Fruit fly (Drosophila melanogaster) whole organism, embryonic: ENCODE data around the gene SamDC.

Source experiments
- Awh ChIP-seq: fragments of 200-800 bp; sonication (Bioruptor generic); IDR thresholded peaks from 2 replicates; pipeline ENCODE4, ENCODE4 v1.3.6; 2022; ENCODE audit warnings: missing biosample characterization, missing genetic modification characterization
- B-H2 ChIP-seq: fragments of 200-800 bp; sonication (Bioruptor generic); optimal IDR thresholded peaks from 2 replicates; lab custom pipeline; 2018; ENCODE audit warnings: missing biosample characterization, mild to moderate bottlenecking, missing genetic modification characterization
- CG10321 ChIP-seq: fragments of 200-800 bp; sonication (Bioruptor generic); IDR thresholded peaks from 2 replicates; pipeline ENCODE4 v1.3.6; 2022; ENCODE audit warnings: missing biosample characterization, missing genetic modification characterization
- CG12391 ChIP-seq: fragments of 200-800 bp; sonication (Bioruptor generic); optimal IDR thresholded peaks from 3 replicates; lab custom pipeline; 2018; ENCODE audit warnings: missing biosample characterization, mild to moderate bottlenecking, missing genetic modification characterization, moderate library complexity
- CG12769 ChIP-seq: fragments of 200-800 bp; sonication (Bioruptor generic); optimal IDR thresholded peaks from 2 replicates; lab custom pipeline; 2019; ENCODE audit warnings: missing biosample characterization, mild to moderate bottlenecking, missing genetic modification characterization, moderate library complexity
- CG13624 ChIP-seq: fragments of 200-800 bp; sonication (Bioruptor generic); optimal IDR thresholded peaks from 2 replicates; lab custom pipeline; 2016; ENCODE audit warnings: missing biosample characterization, missing genetic modification characterization
- CG15011 ChIP-seq: fragments of 200-800 bp; sonication (Bioruptor generic); optimal IDR thresholded peaks from 3 replicates; lab custom pipeline; 2018; ENCODE audit warnings: missing biosample characterization, mild to moderate bottlenecking, missing genetic modification characterization
- CG15514 ChIP-seq: fragments of 200-800 bp; sonication (Bioruptor generic); optimal IDR thresholded peaks from 3 replicates; lab custom pipeline; 2017; ENCODE audit warnings: missing biosample characterization, missing genetic modification characterization, mild to moderate bottlenecking, moderate library complexity, missing genetic modification reagents
- CG17328 ChIP-seq: fragments of 200-800 bp; sonication (Bioruptor generic); IDR thresholded peaks from 2 replicates; pipeline ENCODE4 v1.3.6; 2022; ENCODE audit warnings: missing biosample characterization, missing genetic modification characterization
- CG17802 ChIP-seq: fragments of 200-800 bp; sonication (Bioruptor generic); optimal IDR thresholded peaks from 2 replicates; lab custom pipeline; 2018; ENCODE audit warnings: missing biosample characterization, mild to moderate bottlenecking, missing genetic modification characterization, moderate library complexity
- CG2202 ChIP-seq: fragments of 200-800 bp; sonication (Bioruptor generic); optimal IDR thresholded peaks from 2 replicates; lab custom pipeline; 2018; ENCODE audit warnings: missing biosample characterization, mild to moderate bottlenecking, missing genetic modification characterization
- CG2875 ChIP-seq: fragments of 200-800 bp; sonication (Bioruptor generic); optimal IDR thresholded peaks from 2 replicates; lab custom pipeline; 2017; ENCODE audit warnings: missing biosample characterization, mild to moderate bottlenecking, missing genetic modification characterization, missing genetic modification reagents
- CG3281 ChIP-seq: fragments of 200-800 bp; sonication (Bioruptor generic); optimal IDR thresholded peaks from 3 replicates; lab custom pipeline; 2017; ENCODE audit warnings: missing biosample characterization, mild to moderate bottlenecking, missing genetic modification characterization
- CG34224 ChIP-seq: fragments of 200-800 bp; sonication (Bioruptor generic); IDR thresholded peaks from 3 replicates; pipeline ENCODE4 v1.3.6; 2022; ENCODE audit warnings: missing biosample characterization, missing genetic modification characterization; ENCODE audit not compliant: partially characterized antibody
- CG3995 ChIP-seq: fragments of 200-800 bp; sonication (Bioruptor generic); optimal IDR thresholded peaks from 3 replicates; lab custom pipeline; 2016; ENCODE audit warnings: missing biosample characterization, missing genetic modification characterization
- CG4360 ChIP-seq: fragments of 200-800 bp; sonication (Bioruptor generic); IDR thresholded peaks from 2 replicates; pipeline ENCODE4 v1.3.6; 2022; ENCODE audit warnings: missing biosample characterization, missing genetic modification characterization
- CG4617 ChIP-seq: fragments of 200-800 bp; sonication (Bioruptor generic); optimal IDR thresholded peaks from 3 replicates; lab custom pipeline; 2016; ENCODE audit warnings: missing biosample characterization, missing genetic modification characterization, borderline replicate concordance
- CG6854 ChIP-seq: fragments of 200-800 bp; sonication (Bioruptor generic); optimal IDR thresholded peaks from 3 replicates; lab custom pipeline; 2017; ENCODE audit warnings: missing biosample characterization, mild to moderate bottlenecking, missing genetic modification characterization
- Fer1 ChIP-seq: fragments of 200-800 bp; sonication (Bioruptor generic); optimal IDR thresholded peaks from 2 replicates; lab custom pipeline; 2017; ENCODE audit warnings: missing biosample characterization, mild to moderate bottlenecking, missing genetic modification characterization
- Hand ChIP-seq: fragments of 200-800 bp; sonication (Bioruptor generic); optimal IDR thresholded peaks from 2 replicates; lab custom pipeline; 2017; ENCODE audit warnings: mild to moderate bottlenecking, missing biosample characterization, missing genetic modification reagents, missing genetic modification characterization
- MTF-1 ChIP-seq: fragments of 200-800 bp; sonication (Bioruptor generic); optimal IDR thresholded peaks from 2 replicates; lab custom pipeline; 2018; ENCODE audit warnings: missing biosample characterization, mild to moderate bottlenecking, missing genetic modification characterization, borderline replicate concordance
- Nf-YB ChIP-seq: fragments of 200-800 bp; sonication (Bioruptor generic); optimal IDR thresholded peaks from 3 replicates; lab custom pipeline; 2019; ENCODE audit warnings: missing biosample characterization, mild to moderate bottlenecking, missing genetic modification characterization, moderate library complexity
- Poxn ChIP-seq: fragments of 200-800 bp; sonication (Bioruptor generic); IDR thresholded peaks from 2 replicates; pipeline ENCODE4 v1.3.6; 2022; ENCODE audit warnings: missing biosample characterization, missing genetic modification characterization
- Trl ChIP-seq, 3 experiments: fragments of >200 bp in 2 of 3; fragments of 200-800 bp in 1 of 3; sonication (Bioruptor generic) in 1 of 3; optimal IDR thresholded peaks; 2 replicates in 1 of 3; 3 replicates in 2 of 3; lab custom pipeline; 2016 to 2017; ENCODE audit warnings: missing biosample characterization in 1 of 3, missing genetic modification characterization in 1 of 3
- al ChIP-seq: fragments of 200-800 bp; sonication (Bioruptor generic); IDR thresholded peaks from 2 replicates; pipeline ENCODE4 v1.3.6; 2022; ENCODE audit warnings: missing biosample characterization, missing genetic modification characterization
- bbx ChIP-seq: fragments of 200-800 bp; sonication (Bioruptor generic); IDR thresholded peaks from 2 replicates; pipeline ENCODE4 v1.3.6; 2022; ENCODE audit warnings: missing biosample characterization, missing genetic modification characterization; ENCODE audit not compliant: partially characterized antibody
- bowl ChIP-seq: fragments of 200-800 bp; sonication (Bioruptor generic); IDR thresholded peaks from 2 replicates; pipeline ENCODE4 v1.3.6; 2022; ENCODE audit warnings: missing biosample characterization, missing genetic modification characterization
- chn ChIP-seq: fragments of 200-800 bp; sonication (Bioruptor generic); optimal IDR thresholded peaks from 2 replicates; lab custom pipeline; 2016; ENCODE audit warnings: missing biosample characterization, missing genetic modification characterization
- disco-r ChIP-seq: fragments of 200-800 bp; sonication (Bioruptor generic); optimal IDR thresholded peaks from 2 replicates; lab custom pipeline; 2016; ENCODE audit warnings: missing biosample characterization, missing genetic modification characterization
- dmrt11E ChIP-seq: fragments of 200-800 bp; sonication (Bioruptor generic); optimal IDR thresholded peaks from 3 replicates; lab custom pipeline; 2018; ENCODE audit warnings: missing biosample characterization, mild to moderate bottlenecking, missing genetic modification characterization, moderate library complexity
- dpn ChIP-seq, 2 experiments: fragments of 200-800 bp; sonication (Bioruptor generic); optimal IDR thresholded peaks; 3 replicates each; lab custom pipeline; 2016; ENCODE audit warnings: missing biosample characterization in 2 of 2, missing genetic modification characterization in 2 of 2
- ems ChIP-seq: fragments of 200-800 bp; sonication (Bioruptor generic); optimal IDR thresholded peaks from 3 replicates; lab custom pipeline; 2016; ENCODE audit warnings: missing biosample characterization, missing genetic modification characterization
- esg ChIP-seq: fragments of 200-800 bp; sonication (Bioruptor generic); conservative IDR thresholded peaks from 2 replicates; pipeline ENCODE4 v1.3.6; 2022; ENCODE audit warnings: missing biosample characterization, missing genetic modification characterization
- eyg ChIP-seq: fragments of 200-800 bp; sonication (Bioruptor generic); optimal IDR thresholded peaks from 3 replicates; lab custom pipeline; 2016; ENCODE audit warnings: missing biosample characterization, missing genetic modification characterization
- fd96Cb ChIP-seq: fragments of 200-800 bp; sonication (Bioruptor generic); optimal IDR thresholded peaks from 2 replicates; lab custom pipeline; 2018; ENCODE audit warnings: missing biosample characterization, mild to moderate bottlenecking, missing genetic modification characterization, moderate library complexity
- gsb ChIP-seq: fragments of 200-800 bp; sonication (Bioruptor generic); IDR thresholded peaks from 2 replicates; pipeline ENCODE4 v1.3.6; 2022; ENCODE audit warnings: missing biosample characterization, missing genetic modification characterization
- hbn ChIP-seq: fragments of 200-800 bp; sonication (Bioruptor generic); IDR thresholded peaks from 2 replicates; pipeline ENCODE4 v1.3.6; 2022; ENCODE audit warnings: missing biosample characterization, missing genetic modification characterization; ENCODE audit not compliant: partially characterized antibody
- inv ChIP-seq: fragments of 200-800 bp; sonication (Bioruptor generic); IDR thresholded peaks from 2 replicates; pipeline ENCODE4 v1.3.6; 2022; ENCODE audit warnings: missing biosample characterization, missing genetic modification characterization; ENCODE audit not compliant: partially characterized antibody
- lilli ChIP-seq: fragments of 200-800 bp; sonication (Bioruptor generic); optimal IDR thresholded peaks from 3 replicates; lab custom pipeline; 2016; ENCODE audit warnings: missing biosample characterization, missing genetic modification characterization
- pros ChIP-seq: fragments of 200-800 bp; sonication (Bioruptor generic); optimal IDR thresholded peaks from 3 replicates; lab custom pipeline; 2019; ENCODE audit warnings: missing biosample characterization, mild to moderate bottlenecking, missing genetic modification characterization, moderate library complexity
- schlank ChIP-seq: fragments of 200-800 bp; sonication (Bioruptor generic); optimal IDR thresholded peaks from 2 replicates; lab custom pipeline; 2018; ENCODE audit warnings: missing biosample characterization, mild to moderate bottlenecking, missing genetic modification characterization
- sim ChIP-seq: fragments of 200-800 bp; sonication (Bioruptor generic); IDR thresholded peaks from 2 replicates; pipeline ENCODE4 v1.3.6; 2022; ENCODE audit warnings: missing biosample characterization, missing genetic modification characterization
- sisA ChIP-seq: fragments of 200-800 bp; sonication (Bioruptor generic); IDR thresholded peaks from 2 replicates; pipeline ENCODE4 v1.3.6; 2022; ENCODE audit warnings: missing biosample characterization, missing genetic modification characterization
- sna ChIP-seq: fragments of 200-800 bp; sonication (Bioruptor generic); IDR thresholded peaks from 2 replicates; pipeline ENCODE4 v1.3.6; 2022; ENCODE audit warnings: missing biosample characterization, missing genetic modification characterization; ENCODE audit not compliant: partially characterized antibody
- sr ChIP-seq: fragments of 200-800 bp; sonication (Bioruptor generic); IDR thresholded peaks from 3 replicates; pipeline ENCODE4 v1.3.6; 2022; ENCODE audit warnings: missing biosample characterization, missing genetic modification characterization
- sug ChIP-seq: fragments of 200-800 bp; optimal IDR thresholded peaks from 2 replicates; lab custom pipeline; 2019; ENCODE audit warnings: missing biosample characterization, mild to moderate bottlenecking, missing genetic modification characterization, moderate library complexity
- tx ChIP-seq: fragments of 200-800 bp; sonication (Bioruptor generic); optimal IDR thresholded peaks from 2 replicates; lab custom pipeline; 2016; ENCODE audit warnings: missing biosample characterization, missing genetic modification characterization
- wor ChIP-seq: fragments of 200-800 bp; sonication (Bioruptor generic); IDR thresholded peaks from 2 replicates; pipeline ENCODE4 v1.3.6; 2022; ENCODE audit warnings: missing biosample characterization, missing genetic modification characterization

SamDC gene

DNA sequence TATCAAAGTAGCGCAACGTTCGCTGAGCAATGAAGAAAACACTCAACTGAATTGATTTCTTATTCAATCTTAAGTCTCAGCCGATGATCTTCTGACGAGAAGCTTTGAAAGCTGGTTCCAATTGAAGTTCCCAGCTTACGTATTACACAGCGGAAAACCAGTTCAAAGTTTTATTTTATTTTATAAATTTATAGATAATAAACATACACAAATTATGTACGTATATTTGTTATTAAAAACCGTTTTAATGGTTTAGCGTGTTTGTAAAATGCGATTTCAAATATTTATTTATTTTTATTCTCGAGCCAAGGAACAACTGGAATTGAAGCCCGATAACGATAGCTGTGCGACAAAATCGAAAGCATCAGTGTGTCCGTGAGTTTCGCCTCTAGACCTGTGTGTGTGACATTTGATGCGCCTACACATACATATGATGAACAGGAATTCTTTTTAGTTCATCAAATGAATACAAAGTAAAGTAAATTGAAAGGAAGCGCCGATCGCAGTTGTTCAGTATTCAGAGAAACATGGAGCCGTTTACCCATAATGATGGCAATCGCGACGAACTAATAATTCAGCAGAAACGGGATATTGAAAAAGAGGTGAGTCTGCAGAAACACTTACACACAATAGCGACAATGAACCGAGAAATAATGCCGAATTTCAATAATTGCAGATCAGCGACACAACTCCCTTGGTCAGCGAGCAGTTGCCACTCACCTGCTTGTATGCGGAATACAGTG lies 32.6 kb upstream of the SamDC start, which contains the start of the genes CG5390 and CG4968 (continued):
- TF ChIP-seq CG2202 (tag; lab: Kevin White, UChicago) (peak; percentile 17), CG4360 (GFP tag; lab: Robert Waterston, UW) (no peak), esg (peak; percentile 13; the same call in 1 of the 2 replicates), wor (GFP tag; lab: Robert Waterston, UW) (no peak), CG34224 (peak; percentile 51; the same call in 2 of the 3 replicates), dmrt11E (peak; percentile 7), Awh (peak; percentile 11; the same call in 1 of the 2 replicates), bbx (GFP tag; lab: Robert Waterston, UW) (peak; percentile 72), sna (GFP tag; lab: Robert Waterston, UW) (no peak), CG13624 (GFP tag; lab: Kevin White, UChicago) (peak; percentile 43), inv (no peak), fd96Cb (tag; lab: Kevin White, UChicago) (peak; percentile 50), CG12391 (tag; lab: Kevin White, UChicago) (peak; percentile 85), tx (no peak), sim (GFP tag; lab: Robert Waterston, UW) (no peak), CG17802 (peak; percentile 7), hbn (GFP tag; lab: Robert Waterston, UW) (no peak), Nf-YB (GFP tag; lab: Kevin White, UChicago) (peak; percentile 44), dpn (GFP tag; optimal IDR thresholded peaks at IDR 0.05; lab: Kevin White, UChicago) (peak; percentile 44 to 69), sr (GFP tag; lab: Robert Waterston, UW) (no peak), CG12769 (tag; lab: Kevin White, UChicago) (no peak), MTF-1 (GFP tag; lab: Kevin White, UChicago) (no peak), eyg (GFP tag; lab: Kevin White, UChicago) (no peak), CG2875 (GFP tag; lab: Kevin White, UChicago) (no peak), pros (GFP tag; lab: Kevin White, UChicago) (peak; percentile 61), B-H2 (GFP tag; lab: Kevin White, UChicago) (peak; percentile 71), sisA (GFP tag; lab: Robert Waterston, UW) (no peak), CG17328 (GFP tag; lab: Robert Waterston, UW) (peak; percentile 69), sug (peak; percentile 72), ems (GFP tag; lab: Kevin White, UChicago) (peak; percentile 3), bowl (GFP tag; lab: Robert Waterston, UW) (no peak), CG15011 (GFP tag; lab: Kevin White, UChicago) (peak; percentile 30), schlank (peak; percentile 18), CG15514 (peak; percentile 97), chn (GFP tag; lab: Kevin White, UChicago) (peak; percentile 1), al (GFP tag; lab: Robert Waterston, UW) (peak; percentile 55), disco-r (GFP tag; lab: Kevin White, UChicago) (peak; percentile 10), lilli (peak; percentile 65), Poxn (GFP tag; lab: Robert Waterston, UW) (no peak), CG10321 (GFP tag; lab: Robert Waterston, UW) (0 out of 2 replicates have a peak, but pooled peaks have one; percentile 27), gsb (GFP tag; lab: Robert Waterston, UW) (no peak), CG3281 (GFP tag; lab: Kevin White, UChicago) (peak; percentile 77), Trl (optimal IDR thresholded peaks at IDR 0.05; lab: Kevin White, UChicago) (no peak), Trl (GFP tag; optimal IDR thresholded peaks at IDR 0.05; lab: Kevin White, UChicago) (no peak), CG3995 (GFP tag; lab: Kevin White, UChicago) (peak; percentile 35), Hand (GFP tag; lab: Kevin White, UChicago) (peak; percentile 54), CG4617 (GFP tag; lab: Kevin White, UChicago) (peak; percentile 72), Fer1 (GFP tag; lab: Kevin White, UChicago) (peak; percentile 83), CG6854 (GFP tag; lab: Kevin White, UChicago) (no peak)
